Worm (Caenorhabditis elegans): Measurements from ENCODE around the gene C45G9.4.

DNA sequence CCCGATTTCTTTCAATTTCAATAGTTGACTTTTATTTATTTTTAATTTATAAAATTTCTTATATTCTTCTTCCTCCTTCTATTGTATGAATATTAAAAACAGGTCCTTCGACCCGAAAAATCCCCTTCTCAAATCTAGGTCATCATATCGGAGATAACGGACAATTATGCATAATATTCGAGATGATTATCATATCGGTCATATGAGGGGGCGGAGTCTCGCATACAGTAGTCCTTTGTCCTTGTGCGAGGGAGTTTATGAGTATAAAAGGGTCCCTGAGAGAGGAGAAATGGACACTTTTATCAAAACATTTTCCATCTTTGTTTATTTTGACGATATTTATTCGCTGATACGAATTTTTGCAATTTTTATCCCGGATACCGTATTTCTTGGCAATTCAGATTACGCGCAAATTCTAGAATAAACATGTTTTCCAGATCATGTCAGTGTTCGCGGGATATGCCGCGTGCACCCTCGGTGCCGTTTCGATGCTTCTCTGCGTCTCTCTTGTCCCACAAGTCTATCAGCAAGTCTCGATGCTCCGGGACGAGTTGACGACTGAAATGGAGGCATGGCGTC lies 44.5 kb downstream of the C45G9.4 start, which contains the start of gene dpy-17:
- TF ChIP-seq rpc-1 (optimal IDR thresholded peaks at IDR 0.05), result no peak
- no peak for TF ChIP-seq rpc-1 (tag; optimal IDR thresholded peaks at IDR 0.05)
- TF ChIP-seq F23B12.7 (tag; optimal IDR thresholded peaks at IDR 0.05; ENCODE audit: insufficient read depth), result no peak
- TF ChIP-seq nhr-80 (tag; optimal IDR thresholded peaks at IDR 0.05), result no peak
- no peak for TF ChIP-seq nfya-1 (tag; optimal IDR thresholded peaks at IDR 0.05; ENCODE audit: borderline replicate concordance, insufficient read depth)
- no peak for TF ChIP-seq ceh-91 (GFP tag; IDR thresholded peaks at IDR 0.05)
- TF ChIP-seq nfyb-1 (GFP tag; IDR thresholded peaks at IDR 0.05), result no peak
- no peak for TF ChIP-seq sea-2 (GFP tag; IDR thresholded peaks at IDR 0.05)
- TF ChIP-seq mxl-1 (tag; optimal IDR thresholded peaks at IDR 0.05), result no peak
- no peak for TF ChIP-seq Y53F4B.3 (GFP tag; IDR thresholded peaks at IDR 0.05)
- no peak for TF ChIP-seq die-1 (tag; optimal IDR thresholded peaks at IDR 0.05)
- no peak for TF ChIP-seq snpc-4 (GFP tag; optimal IDR thresholded peaks at IDR 0.05)
- no peak for TF ChIP-seq snpc-4 (tag; optimal IDR thresholded peaks at IDR 0.05)
- no peak for TF ChIP-seq gei-17 (GFP tag; optimal IDR thresholded peaks at IDR 0.05)
- no peak for TF ChIP-seq ama-1 (optimal IDR thresholded peaks at IDR 0.05)
- no peak for TF ChIP-seq ama-1 (GFP tag; optimal IDR thresholded peaks at IDR 0.05)
